Fruit fly (Drosophila melanogaster) whole organism, embryonic: ENCODE measurements around the gene Adat1.

Experiments used
- Abd-B ChIP-seq: fragments of 200-800 bp; sonication (Bioruptor generic); optimal IDR thresholded peaks from 2 replicates; lab custom pipeline; 2018; ENCODE audit warnings: missing biosample characterization, mild to moderate bottlenecking, missing genetic modification characterization, moderate library complexity
- Awh ChIP-seq: fragments of 200-800 bp; sonication (Bioruptor generic); IDR thresholded peaks from 2 replicates; pipeline ENCODE4, ENCODE4 v1.3.6; 2022; ENCODE audit warnings: missing biosample characterization, missing genetic modification characterization
- CG10979 ChIP-seq: fragments of 200-800 bp; sonication (Bioruptor generic); optimal IDR thresholded peaks from 2 replicates; lab custom pipeline; 2018; ENCODE audit warnings: missing biosample characterization, mild to moderate bottlenecking, missing genetic modification characterization, moderate library complexity
- CG11247 ChIP-seq: fragments of 200-800 bp; sonication (Bioruptor generic); IDR thresholded peaks from 2 replicates; pipeline ENCODE4 v1.3.6; 2022; ENCODE audit warnings: missing biosample characterization, missing genetic modification characterization
- CG12942 ChIP-seq: fragments of 200-800 bp; sonication (Bioruptor generic); optimal IDR thresholded peaks from 3 replicates; lab custom pipeline; 2016; ENCODE audit warnings: missing biosample characterization, missing genetic modification characterization
- CG1832 ChIP-seq: fragments of 200-800 bp; sonication (Bioruptor generic); optimal IDR thresholded peaks from 2 replicates; lab custom pipeline; 2017; ENCODE audit warnings: missing biosample characterization, mild to moderate bottlenecking, missing genetic modification characterization, inconsistent platforms
- CG2120 ChIP-seq: fragments of 200-800 bp; sonication (Bioruptor generic); optimal IDR thresholded peaks from 3 replicates; lab custom pipeline; 2016; ENCODE audit warnings: missing biosample characterization, missing genetic modification characterization
- CG3281 ChIP-seq: fragments of 200-800 bp; sonication (Bioruptor generic); optimal IDR thresholded peaks from 3 replicates; lab custom pipeline; 2017; ENCODE audit warnings: missing biosample characterization, mild to moderate bottlenecking, missing genetic modification characterization
- CG3726 ChIP-seq: fragments of 200-800 bp; sonication (Bioruptor generic); IDR thresholded peaks from 3 replicates; pipeline ENCODE4, ENCODE4 v1.3.6; 2022; ENCODE audit warnings: missing biosample characterization, missing genetic modification characterization
- CG6791 ChIP-seq: fragments of 200-800 bp; sonication (Bioruptor generic); IDR thresholded peaks from 3 replicates; pipeline ENCODE4 v1.3.6; 2022; ENCODE audit warnings: missing biosample characterization, missing genetic modification characterization; ENCODE audit not compliant: partially characterized antibody
- CG7271 ChIP-seq: fragments of 200-800 bp; sonication (Bioruptor generic); optimal IDR thresholded peaks from 2 replicates; lab custom pipeline; 2018; ENCODE audit warnings: missing biosample characterization, mild to moderate bottlenecking, missing genetic modification characterization, moderate library complexity
- CG7556 ChIP-seq: fragments of 200-800 bp; sonication (Bioruptor generic); optimal IDR thresholded peaks from 2 replicates; lab custom pipeline; 2017; ENCODE audit warnings: missing biosample characterization, mild to moderate bottlenecking, missing genetic modification characterization
- CG8089 ChIP-seq: fragments of 200-800 bp; sonication (Bioruptor generic); optimal IDR thresholded peaks from 3 replicates; lab custom pipeline; 2016; ENCODE audit warnings: missing biosample characterization, missing genetic modification characterization
- CG9727 ChIP-seq: fragments of 200-800 bp; sonication (Bioruptor generic); optimal IDR thresholded peaks from 3 replicates; lab custom pipeline; 2017; ENCODE audit warnings: missing biosample characterization, mild to moderate bottlenecking, missing genetic modification characterization
- CG9817 ChIP-seq: fragments of 200-800 bp; sonication (Bioruptor generic); optimal IDR thresholded peaks from 2 replicates; lab custom pipeline; 2018; ENCODE audit warnings: missing biosample characterization, mild to moderate bottlenecking, missing genetic modification characterization, moderate library complexity
- CG9932 ChIP-seq: fragments of 200-800 bp; sonication (Bioruptor generic); IDR thresholded peaks from 2 replicates; pipeline ENCODE4 v1.3.6; 2022; ENCODE audit warnings: missing biosample characterization, missing genetic modification characterization
- D19A ChIP-seq: fragments of 200-800 bp; optimal IDR thresholded peaks from 3 replicates; lab custom pipeline; 2019; ENCODE audit warnings: missing biosample characterization, mild to moderate bottlenecking, missing genetic modification characterization, moderate library complexity
- Dip3 ChIP-seq: fragments of 200-800 bp; sonication (Bioruptor generic); optimal IDR thresholded peaks from 3 replicates; lab custom pipeline; 2016; ENCODE audit warnings: missing biosample characterization, missing genetic modification characterization
- Drgx ChIP-seq: fragments of 200-800 bp; sonication (Bioruptor generic); IDR thresholded peaks from 2 replicates; pipeline ENCODE4 v1.3.6; 2022; ENCODE audit warnings: missing biosample characterization, missing genetic modification characterization
- Ets65A ChIP-seq: fragments of 200-800 bp; sonication (Bioruptor generic); peaks from one replicate; lab custom pipeline; 2016; ENCODE audit warnings: missing biosample characterization, missing genetic modification characterization
- Kr ChIP-seq: fragments of 200-800 bp; sonication (Bioruptor generic); optimal IDR thresholded peaks from 2 replicates; lab custom pipeline; 2017; ENCODE audit warnings: missing biosample characterization, mild to moderate bottlenecking, missing genetic modification characterization
- Lhr ChIP-seq: fragments of 200-800 bp; sonication (Bioruptor generic); optimal IDR thresholded peaks from 3 replicates; lab custom pipeline; 2017; ENCODE audit warnings: mild to moderate bottlenecking, missing biosample characterization, missing genetic modification reagents, missing genetic modification characterization
- NC2β ChIP-seq: fragments of 200-800 bp; sonication (Bioruptor generic); optimal IDR thresholded peaks from 2 replicates; lab custom pipeline; 2016; ENCODE audit warnings: missing biosample characterization, missing genetic modification characterization
- PHDP ChIP-seq: fragments of 200-800 bp; sonication (Bioruptor generic); optimal IDR thresholded peaks from 3 replicates; lab custom pipeline; 2018; ENCODE audit warnings: missing biosample characterization, mild to moderate bottlenecking, missing genetic modification characterization, moderate library complexity
- Pdp1 ChIP-seq, 2 experiments: fragments of 200-800 bp; sonication (Bioruptor generic); optimal IDR thresholded peaks; 3 replicates each; lab custom pipeline; 2016; ENCODE audit warnings: missing biosample characterization in 2 of 2, missing genetic modification characterization in 2 of 2, mild to moderate bottlenecking in 1 of 2, moderate library complexity in 1 of 2
- Ravus ChIP-seq: fragments of 200-800 bp; sonication (Bioruptor generic); IDR thresholded peaks from 2 replicates; pipeline ENCODE4 v1.3.6; 2022; ENCODE audit warnings: missing biosample characterization, missing genetic modification characterization
- Side ChIP-seq: fragments of 200-800 bp; sonication (Bioruptor generic); optimal IDR thresholded peaks from 2 replicates; lab custom pipeline; 2016; ENCODE audit warnings: missing biosample characterization, missing genetic modification characterization
- YL-1 ChIP-seq: fragments of 200-800 bp; sonication (Bioruptor generic); optimal IDR thresholded peaks from 3 replicates; lab custom pipeline; 2017; ENCODE audit warnings: missing biosample characterization, mild to moderate bottlenecking, missing genetic modification characterization
- al ChIP-seq: fragments of 200-800 bp; sonication (Bioruptor generic); IDR thresholded peaks from 2 replicates; pipeline ENCODE4 v1.3.6; 2022; ENCODE audit warnings: missing biosample characterization, missing genetic modification characterization
- bbx ChIP-seq: fragments of 200-800 bp; sonication (Bioruptor generic); IDR thresholded peaks from 2 replicates; pipeline ENCODE4 v1.3.6; 2022; ENCODE audit warnings: missing biosample characterization, missing genetic modification characterization; ENCODE audit not compliant: partially characterized antibody
- corto ChIP-seq: fragments of 200-800 bp; sonication (Bioruptor generic); optimal IDR thresholded peaks from 2 replicates; lab custom pipeline; 2016; ENCODE audit warnings: missing biosample characterization, mild to moderate bottlenecking, missing genetic modification characterization, moderate library complexity
- dan ChIP-seq: fragments of 200-800 bp; sonication (Bioruptor generic); IDR thresholded peaks from 2 replicates; pipeline ENCODE4 v1.3.6; 2022; ENCODE audit warnings: missing biosample characterization, missing genetic modification characterization
- esg ChIP-seq: fragments of 200-800 bp; sonication (Bioruptor generic); conservative IDR thresholded peaks from 2 replicates; pipeline ENCODE4 v1.3.6; 2022; ENCODE audit warnings: missing biosample characterization, missing genetic modification characterization
- hkb ChIP-seq, 2 experiments: fragments of 200-800 bp in 1 of 2; fragments of >200 bp in 1 of 2; sonication (Bioruptor generic) in 1 of 2; IDR thresholded peaks in 1 of 2; optimal IDR thresholded peaks in 1 of 2; 2 replicates each; pipeline versions ENCODE4 v1.3.6 to Lab custom; 2017 to 2022; ENCODE audit warnings: missing biosample characterization in 1 of 2, missing genetic modification characterization in 1 of 2
- insv ChIP-seq, 2 experiments: fragments of 200-800 bp; sonication (Bioruptor generic); optimal IDR thresholded peaks; 3 replicates each; lab custom pipeline; 2016 to 2018; ENCODE audit warnings: missing biosample characterization in 2 of 2, missing genetic modification characterization in 2 of 2
- jumu ChIP-seq: fragments of 200-800 bp; sonication (Bioruptor generic); optimal IDR thresholded peaks from 3 replicates; lab custom pipeline; 2016; ENCODE audit warnings: missing biosample characterization, missing genetic modification characterization
- lilli ChIP-seq: fragments of 200-800 bp; sonication (Bioruptor generic); optimal IDR thresholded peaks from 3 replicates; lab custom pipeline; 2016; ENCODE audit warnings: missing biosample characterization, missing genetic modification characterization
- mam ChIP-seq: fragments of 200-800 bp; sonication (Bioruptor generic); optimal IDR thresholded peaks from 3 replicates; lab custom pipeline; 2016; ENCODE audit warnings: missing biosample characterization, missing genetic modification characterization
- mld ChIP-seq: fragments of 200-800 bp; sonication (Bioruptor generic); IDR thresholded peaks from 3 replicates; pipeline ENCODE4 v1.3.6; 2022; ENCODE audit warnings: missing biosample characterization, missing genetic modification characterization; ENCODE audit not compliant: partially characterized antibody
- p53 ChIP-seq: fragments of 200-800 bp; sonication (Bioruptor generic); optimal IDR thresholded peaks from 2 replicates; lab custom pipeline; 2016; ENCODE audit warnings: missing biosample characterization, missing genetic modification characterization
- pros ChIP-seq: fragments of 200-800 bp; sonication (Bioruptor generic); optimal IDR thresholded peaks from 3 replicates; lab custom pipeline; 2019; ENCODE audit warnings: missing biosample characterization, mild to moderate bottlenecking, missing genetic modification characterization, moderate library complexity
- psq ChIP-seq: fragments of 200-800 bp; sonication (Bioruptor generic); optimal IDR thresholded peaks from 2 replicates; lab custom pipeline; 2017; ENCODE audit warnings: missing biosample characterization, missing genetic modification characterization
- pum ChIP-seq: fragments of 200-800 bp; sonication (Bioruptor generic); optimal IDR thresholded peaks from 2 replicates; lab custom pipeline; 2016; ENCODE audit warnings: missing biosample characterization, missing genetic modification characterization
- ssp ChIP-seq: fragments of 200-800 bp; sonication (Bioruptor generic); IDR thresholded peaks from 2 replicates; pipeline ENCODE4 v1.3.6; 2022; ENCODE audit warnings: missing biosample characterization, missing genetic modification characterization
- twi ChIP-seq: fragments of 200-800 bp; optimal IDR thresholded peaks from 2 replicates; lab custom pipeline; 2019; ENCODE audit warnings: missing biosample characterization, mild to moderate bottlenecking, missing genetic modification characterization, moderate library complexity
- vvl ChIP-seq: fragments of 200-800 bp; sonication (Bioruptor generic); IDR thresholded peaks from 2 replicates; pipeline ENCODE4 v1.3.6; 2022; ENCODE audit warnings: missing biosample characterization, missing genetic modification characterization

The Adat1 gene

dm6 chr2L:13835002-13835910, 24.0 kb upstream of the Adat1 start, which contains the start of the genes mRpS23 and CenG1A (continued):
- TF ChIP-seq CG2120 (peak; percentile 100), twi (tag; lab: Kevin White, UChicago) (peak; percentile 98)

DNA sequence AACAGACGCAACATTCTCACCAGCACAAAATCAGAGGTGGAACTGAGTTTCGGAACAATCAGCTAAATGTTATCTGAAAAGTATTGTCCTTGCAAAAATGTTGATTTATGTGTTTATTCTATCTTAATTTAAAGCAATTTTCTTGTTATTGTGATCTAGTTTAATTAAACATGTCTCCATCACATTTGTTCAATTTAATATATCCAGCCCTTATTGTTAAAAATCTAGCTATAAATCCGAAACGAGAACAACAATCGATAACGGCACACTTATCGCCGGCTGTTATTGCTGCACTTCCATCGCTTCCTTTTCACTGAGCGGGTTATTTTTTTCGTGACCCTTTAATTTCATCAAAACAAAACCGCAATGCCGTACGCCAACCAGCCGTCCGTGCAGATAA, 21.8 kb upstream of the Adat1 start, which contains the start of the genes GatC, PolG2 and Polr2C:
TSS of gene GatC (minus strand) at position 48 of the 400 bp plus-strand sequence.
TSS of gene PolG2 (minus strand) at position 48 of the 400 bp plus-strand sequence.
TSS of gene Polr2C (plus strand) at position 280 of the 400 bp plus-strand sequence.
- TF ChIP-seq Abd-B (GFP tag; lab: Kevin White, UChicago) (peak; percentile 36), CG10979 (tag; lab: Kevin White, UChicago) (no peak), mld (GFP tag; lab: Robert Waterston, UW) (peak; percentile 78; the same call in 2 of the 3 replicates), CG1832 (GFP tag; lab: Kevin White, UChicago) (no peak), CG9932 (GFP tag; lab: Robert Waterston, UW) (peak; percentile 78), Drgx (no peak), vvl (peak; percentile 70), YL-1 (GFP tag; lab: Kevin White, UChicago) (peak; percentile 62), PHDP (no peak), CG9817 (peak; percentile 40), CG6791 (peak; percentile 77), CG3281 (no peak), Lhr (GFP tag; lab: Kevin White, UChicago) (peak; percentile 26), CG8089 (GFP tag; lab: Kevin White, UChicago) (peak; percentile 12), Dip3 (GFP tag; lab: Kevin White, UChicago) (peak; percentile 9), CG7271 (tag; lab: Kevin White, UChicago) (no peak), pum (GFP tag; lab: Kevin White, UChicago) (peak; percentile 15), Ravus (no peak), bbx (GFP tag; lab: Robert Waterston, UW) (peak; percentile 76), Side (GFP tag; lab: Kevin White, UChicago) (peak; percentile 26), hkb (optimal IDR thresholded peaks at IDR 0.05; lab: Kevin White, UChicago) (peak; percentile 74), hkb (GFP tag; IDR thresholded peaks at IDR 0.05; lab: Robert Waterston, UW) (no peak), insv (GFP tag; optimal IDR thresholded peaks at IDR 0.05; lab: Kevin White, UChicago) (peak in 1 of 2 experiments; percentile 46), Ets65A (GFP tag; lab: Kevin White, UChicago) (peak; percentile 34), p53 (GFP tag; lab: Kevin White, UChicago) (no peak), Awh (GFP tag; lab: Robert Waterston, UW) (no peak), ssp (peak; percentile 79), CG12942 (peak; percentile 11), CG11247 (peak; percentile 61), mam (GFP tag; lab: Kevin White, UChicago) (peak; percentile 63), corto (GFP tag; lab: Kevin White, UChicago) (no peak), dan (GFP tag; lab: Robert Waterston, UW) (no peak), jumu (peak; percentile 35), CG7556 (GFP tag; lab: Kevin White, UChicago) (no peak), pros (GFP tag; lab: Kevin White, UChicago) (no peak), CG3726 (no peak), al (GFP tag; lab: Robert Waterston, UW) (peak; percentile 33; the same call in 1 of the 2 replicates), psq (GFP tag; lab: Kevin White, UChicago) (no peak), Kr (peak; percentile 83), CG2120 (peak; percentile 70), D19A (tag; lab: Kevin White, UChicago) (no peak), CG9727 (GFP tag; lab: Kevin White, UChicago) (peak; percentile 24), NC2β (GFP tag; lab: Kevin White, UChicago) (peak; percentile 33), esg (GFP tag; lab: Robert Waterston, UW) (peak; percentile 37; the same call in 1 of the 2 replicates), Pdp1 (GFP tag; optimal IDR thresholded peaks at IDR 0.05; lab: Kevin White, UChicago) (peak in 1 of 2 experiments; percentile 34), lilli (peak; percentile 62)
